Worm (Caenorhabditis elegans) whole organism, mixed stage, embryonic: ENCODE results near the gene C40H1.9.

Experiments
- blmp-1 ChIP-seq: fragments of 150-350 bp; optimal IDR thresholded peaks from 2 replicates; lab custom pipeline; 2014; ENCODE audit warnings: missing biosample characterization, missing genetic modification characterization
- ceh-43 ChIP-seq: fragments of 200-800 bp; sonication (Bioruptor generic); optimal IDR thresholded peaks from 2 replicates; lab custom pipeline; 2018; ENCODE audit warnings: mild to moderate bottlenecking, missing genetic modification characterization, moderate library complexity, missing compliant biosample characterization
- elt-3 ChIP-seq: fragments of 150-350 bp; optimal IDR thresholded peaks from 2 replicates; lab custom pipeline; 2014; ENCODE audit warnings: missing biosample characterization, missing genetic modification characterization
- lsy-2 ChIP-seq: fragments of 150-350 bp; optimal IDR thresholded peaks from 2 replicates; lab custom pipeline; 2014; ENCODE audit warnings: missing biosample characterization, missing genetic modification characterization
- nhr-76 ChIP-seq: sonication (generic microtip); optimal IDR thresholded peaks from 2 replicates; lab custom pipeline; 2017; ENCODE audit warnings: missing biosample characterization, missing genetic modification characterization
- sem-2 ChIP-seq: fragments of 200-800 bp; sonication (Bioruptor generic); optimal IDR thresholded peaks from 2 replicates; lab custom pipeline; 2018; ENCODE audit warnings: mild to moderate bottlenecking, missing genetic modification characterization, missing compliant biosample characterization
- snpc-4 ChIP-seq: fragments of 150-350 bp; optimal IDR thresholded peaks from 2 replicates; lab custom pipeline; 2014; ENCODE audit warnings: missing biosample characterization, missing genetic modification characterization
- sptf-1 ChIP-seq: sonication (generic microtip); optimal IDR thresholded peaks from 2 replicates; lab custom pipeline; 2017; ENCODE audit warnings: mild to moderate bottlenecking, missing genetic modification characterization, moderate library complexity, missing compliant biosample characterization
- unc-120 ChIP-seq: sonication (generic microtip); optimal IDR thresholded peaks from 2 replicates; lab custom pipeline; 2017; ENCODE audit warnings: missing genetic modification characterization, missing compliant biosample characterization; ENCODE audit not compliant: poor library complexity, severe bottlenecking
- unc-39 ChIP-seq: fragments of 150-350 bp; optimal IDR thresholded peaks from 2 replicates; lab custom pipeline; 2014; ENCODE audit warnings: missing biosample characterization, missing genetic modification characterization
- unc-62 ChIP-seq: fragments of 150-350 bp; optimal IDR thresholded peaks from 2 replicates; lab custom pipeline; 2014; ENCODE audit warnings: missing biosample characterization, missing genetic modification reagents, missing genetic modification characterization
- ztf-11 ChIP-seq: fragments of 150-350 bp; optimal IDR thresholded peaks from 2 replicates; lab custom pipeline; 2014; ENCODE audit warnings: missing biosample characterization, missing genetic modification characterization

- TF ChIP-seq lsy-2: no peak
- no peak for TF ChIP-seq nhr-76
- TF ChIP-seq unc-62 (GFP tag; lab: Kevin White, UChicago): no peak
- TF ChIP-seq elt-3 (tag; lab: Kevin White, UChicago): no peak
- TF ChIP-seq unc-39 (tag; lab: Kevin White, UChicago): no peak
- no peak for TF ChIP-seq sem-2 (GFP tag; lab: Kevin White, UChicago)
- TF ChIP-seq unc-120 (tag; lab: Kevin White, UChicago): no peak
- no peak for TF ChIP-seq snpc-4 (tag; lab: Kevin White, UChicago)
- no peak for TF ChIP-seq ztf-11
- no peak for TF ChIP-seq ceh-43 (GFP tag; lab: Kevin White, UChicago)
- no peak for TF ChIP-seq sptf-1 (tag; lab: Kevin White, UChicago)
- no peak for TF ChIP-seq blmp-1 (tag; lab: Kevin White, UChicago)
Measured at ce11 chrIII:9289815-9290214, 29.9 kb upstream of the C40H1.9 start.
